Fruit fly (Drosophila melanogaster) whole organism, embryonic: ENCODE measurements around the gene CG1943.

ENCODE experiments used
- Aef1 ChIP-seq: fragments of 200-800 bp; sonication (Bioruptor generic); IDR thresholded peaks from 3 replicates; pipeline ENCODE4 v1.3.6; 2022; ENCODE audit warnings: missing biosample characterization, missing genetic modification characterization
- CG11093 ChIP-seq: fragments of 200-800 bp; sonication (Bioruptor generic); IDR thresholded peaks from 3 replicates; pipeline ENCODE4 v1.3.6; 2022; ENCODE audit warnings: missing biosample characterization, missing genetic modification characterization
- CG11456 ChIP-seq: fragments of 200-800 bp; sonication (Bioruptor generic); IDR thresholded peaks from 3 replicates; pipeline ENCODE4 v1.3.6; 2022; ENCODE audit warnings: missing biosample characterization, missing genetic modification characterization
- CG12071 ChIP-seq: fragments of 200-800 bp; sonication (Bioruptor generic); optimal IDR thresholded peaks from 3 replicates; lab custom pipeline; 2018; ENCODE audit warnings: missing biosample characterization, mild to moderate bottlenecking, missing genetic modification characterization
- CG12942 ChIP-seq: fragments of 200-800 bp; sonication (Bioruptor generic); optimal IDR thresholded peaks from 3 replicates; lab custom pipeline; 2016; ENCODE audit warnings: missing biosample characterization, missing genetic modification characterization
- CG13424 ChIP-seq: fragments of 200-800 bp; sonication (Bioruptor generic); optimal IDR thresholded peaks from 2 replicates; lab custom pipeline; 2019; ENCODE audit warnings: missing biosample characterization, mild to moderate bottlenecking, missing genetic modification characterization, moderate library complexity
- CG14050 ChIP-seq: fragments of 200-800 bp; sonication (Bioruptor generic); IDR thresholded peaks from 3 replicates; pipeline ENCODE4 v1.3.6; 2022; ENCODE audit warnings: missing biosample characterization, missing genetic modification characterization
- CG15479 ChIP-seq: fragments of 200-800 bp; sonication (Bioruptor generic); optimal IDR thresholded peaks from 3 replicates; lab custom pipeline; 2019; ENCODE audit warnings: missing biosample characterization, mild to moderate bottlenecking, missing genetic modification characterization, moderate library complexity
- CG1792 ChIP-seq: fragments of 200-800 bp; sonication (Bioruptor generic); optimal IDR thresholded peaks from 2 replicates; lab custom pipeline; 2016; ENCODE audit warnings: missing biosample characterization, missing genetic modification characterization
- CG18764 ChIP-seq: fragments of 200-800 bp; sonication (Bioruptor generic); optimal IDR thresholded peaks from 3 replicates; lab custom pipeline; 2016; ENCODE audit warnings: missing biosample characterization, missing genetic modification characterization
- CG2875 ChIP-seq: fragments of 200-800 bp; sonication (Bioruptor generic); optimal IDR thresholded peaks from 2 replicates; lab custom pipeline; 2017; ENCODE audit warnings: missing biosample characterization, mild to moderate bottlenecking, missing genetic modification characterization, missing genetic modification reagents
- CG4360 ChIP-seq: fragments of 200-800 bp; sonication (Bioruptor generic); IDR thresholded peaks from 2 replicates; pipeline ENCODE4 v1.3.6; 2022; ENCODE audit warnings: missing biosample characterization, missing genetic modification characterization
- CG5180 ChIP-seq: fragments of 200-800 bp; sonication (Bioruptor generic); optimal IDR thresholded peaks from 3 replicates; lab custom pipeline; 2017; ENCODE audit warnings: missing biosample characterization, missing genetic modification characterization, mild to moderate bottlenecking, moderate library complexity, missing genetic modification reagents
- CG6272 ChIP-seq: fragments of 200-800 bp; sonication (Bioruptor generic); IDR thresholded peaks from 2 replicates; pipeline ENCODE4 v1.3.6; 2022; ENCODE audit warnings: missing biosample characterization, missing genetic modification characterization
- CG6813 ChIP-seq: fragments of 200-800 bp; sonication (Bioruptor generic); optimal IDR thresholded peaks from 2 replicates; lab custom pipeline; 2017; ENCODE audit warnings: missing biosample characterization, missing genetic modification characterization, mild to moderate bottlenecking, moderate library complexity, missing genetic modification reagents
- CG7556 ChIP-seq: fragments of 200-800 bp; sonication (Bioruptor generic); optimal IDR thresholded peaks from 2 replicates; lab custom pipeline; 2017; ENCODE audit warnings: missing biosample characterization, mild to moderate bottlenecking, missing genetic modification characterization
- CG8359 ChIP-seq: fragments of 200-800 bp; sonication (Bioruptor generic); optimal IDR thresholded peaks from 2 replicates; lab custom pipeline; 2017; ENCODE audit warnings: missing biosample characterization, mild to moderate bottlenecking, missing genetic modification characterization, borderline replicate concordance
- CG9727 ChIP-seq: fragments of 200-800 bp; sonication (Bioruptor generic); optimal IDR thresholded peaks from 3 replicates; lab custom pipeline; 2017; ENCODE audit warnings: missing biosample characterization, mild to moderate bottlenecking, missing genetic modification characterization
- D19B ChIP-seq: fragments of 200-800 bp; sonication (Bioruptor generic); optimal IDR thresholded peaks from 2 replicates; lab custom pipeline; 2017; ENCODE audit warnings: missing biosample characterization, mild to moderate bottlenecking, missing genetic modification characterization
- Dbx ChIP-seq: fragments of 200-800 bp; sonication (Bioruptor generic); IDR thresholded peaks from 3 replicates; pipeline ENCODE4 v1.3.6; 2022; ENCODE audit warnings: missing biosample characterization, missing genetic modification characterization
- Dll ChIP-seq: fragments of 200-800 bp; sonication (Bioruptor generic); IDR thresholded peaks from 4 replicates; pipeline ENCODE4 v1.3.6; 2022; ENCODE audit warnings: missing biosample characterization, missing genetic modification characterization; ENCODE audit not compliant: partially characterized antibody
- Dref ChIP-seq: fragments of 200-800 bp; sonication (Bioruptor generic); IDR thresholded peaks from 2 replicates; pipeline ENCODE4 v1.3.6; 2022; ENCODE audit warnings: missing biosample characterization, missing genetic modification characterization
- Drgx ChIP-seq: fragments of 200-800 bp; sonication (Bioruptor generic); IDR thresholded peaks from 2 replicates; pipeline ENCODE4 v1.3.6; 2022; ENCODE audit warnings: missing biosample characterization, missing genetic modification characterization
- H2.0 ChIP-seq: fragments of 200-800 bp; sonication (Bioruptor generic); IDR thresholded peaks from 2 replicates; pipeline ENCODE4 v1.3.6; 2022; ENCODE audit warnings: missing biosample characterization, missing genetic modification characterization
- Hey ChIP-seq: fragments of 200-800 bp; sonication (Bioruptor generic); optimal IDR thresholded peaks from 3 replicates; lab custom pipeline; 2018; ENCODE audit warnings: missing biosample characterization, mild to moderate bottlenecking, missing genetic modification characterization
- MESR4 ChIP-seq: fragments of 200-800 bp; sonication (Bioruptor generic); optimal IDR thresholded peaks from 2 replicates; lab custom pipeline; 2018; ENCODE audit warnings: missing biosample characterization, mild to moderate bottlenecking, missing genetic modification characterization, moderate library complexity
- Sox102F ChIP-seq: fragments of 200-800 bp; sonication (Bioruptor generic); optimal IDR thresholded peaks from 2 replicates; lab custom pipeline; 2018; ENCODE audit warnings: missing biosample characterization, mild to moderate bottlenecking, missing genetic modification characterization, moderate library complexity
- Spps ChIP-seq: fragments of 200-800 bp; sonication (Bioruptor generic); optimal IDR thresholded peaks from 2 replicates; lab custom pipeline; 2018; ENCODE audit warnings: missing biosample characterization, mild to moderate bottlenecking, missing genetic modification characterization
- chm ChIP-seq: fragments of 200-800 bp; sonication (Bioruptor generic); IDR thresholded peaks from 2 replicates; pipeline ENCODE4 v1.3.6; 2022; ENCODE audit warnings: missing biosample characterization, missing genetic modification characterization
- croc ChIP-seq: fragments of 200-800 bp; sonication (Bioruptor generic); conservative IDR thresholded peaks from 3 replicates; pipeline ENCODE4 v1.3.6; 2022; ENCODE audit warnings: missing biosample characterization, missing genetic modification characterization
- danr ChIP-seq: fragments of 200-800 bp; sonication (Bioruptor generic); IDR thresholded peaks from 2 replicates; pipeline ENCODE4 v1.3.6; 2022; ENCODE audit warnings: missing biosample characterization, missing genetic modification characterization
- dpn ChIP-seq, 2 experiments: fragments of 200-800 bp; sonication (Bioruptor generic); optimal IDR thresholded peaks; 3 replicates each; lab custom pipeline; 2016; ENCODE audit warnings: missing biosample characterization in 2 of 2, missing genetic modification characterization in 2 of 2
- ems ChIP-seq: fragments of 200-800 bp; sonication (Bioruptor generic); optimal IDR thresholded peaks from 3 replicates; lab custom pipeline; 2016; ENCODE audit warnings: missing biosample characterization, missing genetic modification characterization
- fd102C ChIP-seq: fragments of 200-800 bp; sonication (Bioruptor generic); optimal IDR thresholded peaks from 2 replicates; lab custom pipeline; 2018; ENCODE audit warnings: missing biosample characterization, mild to moderate bottlenecking, missing genetic modification characterization, moderate library complexity
- ftz-f1 ChIP-seq: fragments of 200-800 bp; sonication (Bioruptor generic); optimal IDR thresholded peaks from 2 replicates; lab custom pipeline; 2016; ENCODE audit warnings: missing biosample characterization, missing genetic modification characterization
- inv ChIP-seq: fragments of 200-800 bp; sonication (Bioruptor generic); IDR thresholded peaks from 2 replicates; pipeline ENCODE4 v1.3.6; 2022; ENCODE audit warnings: missing biosample characterization, missing genetic modification characterization; ENCODE audit not compliant: partially characterized antibody
- kah ChIP-seq: fragments of 200-800 bp; sonication (Bioruptor generic); optimal IDR thresholded peaks from 2 replicates; lab custom pipeline; 2018; ENCODE audit warnings: missing biosample characterization, mild to moderate bottlenecking, missing genetic modification characterization
- ken ChIP-seq: fragments of 200-800 bp; sonication (Bioruptor generic); IDR thresholded peaks from 3 replicates; pipeline ENCODE4 v1.3.6; 2022; ENCODE audit warnings: missing biosample characterization, missing genetic modification characterization
- klu ChIP-seq: fragments of 200-800 bp; sonication (Bioruptor generic); IDR thresholded peaks from 2 replicates; pipeline ENCODE4 v1.3.6; 2022; ENCODE audit warnings: missing biosample characterization, missing genetic modification characterization
- nau ChIP-seq: fragments of 200-800 bp; sonication (Bioruptor generic); optimal IDR thresholded peaks from 3 replicates; lab custom pipeline; 2017; ENCODE audit warnings: missing biosample characterization, mild to moderate bottlenecking, missing genetic modification characterization, missing genetic modification reagents
- nerfin-2 ChIP-seq: fragments of 200-800 bp; sonication (Bioruptor generic); IDR thresholded peaks from 2 replicates; pipeline ENCODE4 v1.3.6; 2022; ENCODE audit warnings: missing biosample characterization, missing genetic modification characterization; ENCODE audit not compliant: partially characterized antibody
- pho ChIP-seq: fragments of 200-800 bp; sonication (Bioruptor generic); optimal IDR thresholded peaks from 2 replicates; lab custom pipeline; 2016; ENCODE audit warnings: missing biosample characterization, missing genetic modification characterization
- so ChIP-seq: fragments of 200-800 bp; sonication (Bioruptor generic); IDR thresholded peaks from 3 replicates; pipeline ENCODE4 v1.3.6; 2022; ENCODE audit warnings: missing biosample characterization, missing genetic modification characterization
- stwl ChIP-seq: fragments of 200-800 bp; sonication (Bioruptor generic); optimal IDR thresholded peaks from 3 replicates; lab custom pipeline; 2018; ENCODE audit warnings: missing biosample characterization, mild to moderate bottlenecking, missing genetic modification characterization, moderate library complexity
- sug ChIP-seq: fragments of 200-800 bp; optimal IDR thresholded peaks from 2 replicates; lab custom pipeline; 2019; ENCODE audit warnings: missing biosample characterization, mild to moderate bottlenecking, missing genetic modification characterization, moderate library complexity
- trem ChIP-seq: fragments of 200-800 bp; optimal IDR thresholded peaks from 3 replicates; lab custom pipeline; 2019; ENCODE audit warnings: missing biosample characterization, mild to moderate bottlenecking, missing genetic modification characterization, moderate library complexity
- tup ChIP-seq: fragments of 200-800 bp; sonication (Bioruptor generic); optimal IDR thresholded peaks from 2 replicates; lab custom pipeline; 2016; ENCODE audit warnings: missing biosample characterization, mild to moderate bottlenecking, missing genetic modification characterization, moderate library complexity
- wek ChIP-seq: fragments of 200-800 bp; sonication (Bioruptor generic); optimal IDR thresholded peaks from 3 replicates; lab custom pipeline; 2018; ENCODE audit warnings: missing biosample characterization, mild to moderate bottlenecking, missing genetic modification characterization, moderate library complexity
- wor ChIP-seq: fragments of 200-800 bp; sonication (Bioruptor generic); IDR thresholded peaks from 2 replicates; pipeline ENCODE4 v1.3.6; 2022; ENCODE audit warnings: missing biosample characterization, missing genetic modification characterization
- zf30C ChIP-seq: fragments of 200-800 bp; sonication (Bioruptor generic); optimal IDR thresholded peaks from 3 replicates; lab custom pipeline; 2018; ENCODE audit warnings: missing biosample characterization, mild to moderate bottlenecking, missing genetic modification characterization

Gene CG1943

dm6 chr3R:7074297-7075114, at the start of gene CG1943, which contains the start of gene Ufl1 (continued):
- TF ChIP-seq Dref (GFP tag; lab: Robert Waterston, UW) (no peak), Dbx (GFP tag; lab: Robert Waterston, UW) (no peak), Sox102F (GFP tag; lab: Kevin White, UChicago) (no peak), wek (peak; percentile 5), MESR4 (GFP tag; lab: Kevin White, UChicago) (peak; percentile 75), fd102C (GFP tag; lab: Kevin White, UChicago) (no peak), CG7556 (GFP tag; lab: Kevin White, UChicago) (no peak), CG9727 (GFP tag; lab: Kevin White, UChicago) (peak; percentile 10), Hey (tag; lab: Kevin White, UChicago) (no peak), CG4360 (GFP tag; lab: Robert Waterston, UW) (no peak), kah (GFP tag; lab: Kevin White, UChicago) (peak; percentile 73), sug (tag; lab: Kevin White, UChicago) (peak; percentile 43), tup (no peak), croc (GFP tag; lab: Robert Waterston, UW) (no peak), Aef1 (GFP tag; lab: Robert Waterston, UW) (no peak), CG11456 (GFP tag; lab: Robert Waterston, UW) (no peak), CG11093 (GFP tag; lab: Robert Waterston, UW) (no peak), D19B (no peak), zf30C (no peak), Dll (GFP tag; lab: Robert Waterston, UW) (no peak), nerfin-2 (GFP tag; lab: Robert Waterston, UW) (no peak), klu (no peak), CG12071 (no peak), trem (tag; lab: Kevin White, UChicago) (peak; percentile 64), CG6272 (GFP tag; lab: Robert Waterston, UW) (no peak), CG13424 (tag; lab: Kevin White, UChicago) (no peak), nau (GFP tag; lab: Kevin White, UChicago) (peak; percentile 74), so (no peak), CG5180 (GFP tag; lab: Kevin White, UChicago) (no peak), CG15479 (peak; percentile 34), stwl (tag; lab: Kevin White, UChicago) (peak; percentile 55), Drgx (GFP tag; lab: Robert Waterston, UW) (no peak), CG18764 (GFP tag; lab: Kevin White, UChicago) (no peak), CG8359 (GFP tag; lab: Kevin White, UChicago) (no peak), chm (GFP tag; lab: Robert Waterston, UW) (no peak), CG2875 (GFP tag; lab: Kevin White, UChicago) (no peak), inv (GFP tag; lab: Robert Waterston, UW) (no peak), pho (GFP tag; lab: Kevin White, UChicago) (peak; percentile 20), ftz-f1 (GFP tag; lab: Kevin White, UChicago) (no peak), CG12942 (no peak), dpn (GFP tag; optimal IDR thresholded peaks at IDR 0.05; lab: Kevin White, UChicago) (peak in 1 of 2 experiments; percentile 12), CG6813 (GFP tag; lab: Kevin White, UChicago) (no peak), ems (no peak), ken (GFP tag; lab: Robert Waterston, UW) (no peak), H2.0 (GFP tag; lab: Robert Waterston, UW) (no peak), Spps (peak; percentile 13), wor (GFP tag; lab: Robert Waterston, UW) (no peak), danr (GFP tag; lab: Robert Waterston, UW) (no peak), CG14050 (no peak), CG1792 (GFP tag; lab: Kevin White, UChicago) (no peak)
